Worm (Caenorhabditis elegans) whole organism, L1 larva: ENCODE data around the gene faah-3.

Experiments used
- C16A3.4 ChIP-seq: fragments of 150-350 bp; optimal IDR thresholded peaks from 2 replicates; lab custom pipeline; 2014; ENCODE audit warnings: missing biosample characterization, missing genetic modification characterization
- C34B4.2 ChIP-seq: sonication (generic microtip); optimal IDR thresholded peaks from 2 replicates; lab custom pipeline; 2017; ENCODE audit warnings: mild to moderate bottlenecking, missing genetic modification characterization, missing compliant biosample characterization
- F16B12.6 ChIP-seq: fragments of 150-350 bp; optimal IDR thresholded peaks from 2 replicates; lab custom pipeline; 2014; ENCODE audit warnings: missing biosample characterization, missing genetic modification characterization
- Y116A8C.19 ChIP-seq: sonication (generic microtip); optimal IDR thresholded peaks from 2 replicates; lab custom pipeline; 2016; ENCODE audit warnings: missing compliant biosample characterization, missing genetic modification characterization, borderline replicate concordance
- aha-1 ChIP-seq: fragments of 150-350 bp; optimal IDR thresholded peaks from 2 replicates; lab custom pipeline; 2014; ENCODE audit warnings: missing biosample characterization, missing genetic modification characterization
- ceh-63 ChIP-seq: fragments of 200-800 bp; sonication (Bioruptor generic); optimal IDR thresholded peaks from 2 replicates; lab custom pipeline; 2018; ENCODE audit warnings: mild to moderate bottlenecking, missing genetic modification characterization, missing compliant biosample characterization
- ceh-8 ChIP-seq: fragments of 200-800 bp; sonication (Bioruptor generic); optimal IDR thresholded peaks from 2 replicates; lab custom pipeline; 2018; ENCODE audit warnings: mild to moderate bottlenecking, missing genetic modification characterization, moderate library complexity, missing compliant biosample characterization
- ceh-82 ChIP-seq, 3 experiments: fragments of 150-350 bp in 1 of 3; sonication (generic microtip) in 2 of 3; optimal IDR thresholded peaks; 2 replicates each; lab custom pipeline; 2014 to 2017; ENCODE audit warnings: missing biosample characterization in 3 of 3, missing genetic modification characterization in 3 of 3
- ces-1 ChIP-seq: fragments of 150-350 bp; optimal IDR thresholded peaks from 2 replicates; lab custom pipeline; 2014; ENCODE audit warnings: missing biosample characterization, missing genetic modification reagents, missing genetic modification characterization
- dsc-1 ChIP-seq: sonication (generic microtip); optimal IDR thresholded peaks from 2 replicates; lab custom pipeline; 2016; ENCODE audit warnings: mild to moderate bottlenecking, missing genetic modification characterization, missing compliant biosample characterization
- efl-1 ChIP-seq, 4 experiments: fragments of 150-350 bp; optimal IDR thresholded peaks in 3 of 4; peaks in 1 of 4; 1 replicate in 1 of 4; 2 replicates in 3 of 4; lab custom pipeline; 2014; ENCODE audit warnings: missing biosample characterization in 2 of 4, missing genetic modification characterization in 2 of 4, missing genetic modification reagents in 2 of 4
- efl-3 ChIP-seq: fragments of 200-800 bp; sonication (Bioruptor generic); optimal IDR thresholded peaks from 2 replicates; lab custom pipeline; 2018; ENCODE audit warnings: mild to moderate bottlenecking, missing genetic modification characterization, missing compliant biosample characterization
- egl-27 ChIP-seq, 2 experiments: fragments of 150-350 bp in 1 of 2; sonication (generic microtip); optimal IDR thresholded peaks; 3 replicates each; lab custom pipeline; 2017 to 2018; ENCODE audit warnings: missing biosample characterization in 2 of 2, missing genetic modification characterization in 2 of 2, missing genetic modification reagents in 2 of 2
- elt-2 ChIP-seq: sonication (generic microtip); optimal IDR thresholded peaks from 2 replicates; lab custom pipeline; 2016; ENCODE audit warnings: missing genetic modification characterization, mild to moderate bottlenecking, inconsistent platforms, missing compliant biosample characterization, missing genetic modification reagents
- elt-3 ChIP-seq, 6 experiments: fragments of 150-350 bp in 1 of 6; sonication (generic microtip); optimal IDR thresholded peaks; 2 replicates each; lab custom pipeline; 2017 to 2018; ENCODE audit warnings: missing biosample characterization in 6 of 6, missing genetic modification characterization in 6 of 6, inconsistent platforms in 1 of 6
- ets-5 ChIP-seq: fragments of 200-800 bp; sonication (Bioruptor generic); IDR thresholded peaks from 2 replicates; pipeline ENCODE4 v1.3.6; 2022; ENCODE audit warnings: missing genetic modification characterization, missing compliant biosample characterization
- fkh-10 ChIP-seq: sonication (generic microtip); optimal IDR thresholded peaks from 2 replicates; lab custom pipeline; 2017; ENCODE audit warnings: missing biosample characterization, missing genetic modification reagents, missing genetic modification characterization
- fkh-4 ChIP-seq: sonication (generic microtip); optimal IDR thresholded peaks from 2 replicates; lab custom pipeline; 2016; ENCODE audit warnings: missing compliant biosample characterization, missing genetic modification characterization, borderline replicate concordance
- fkh-8 ChIP-seq: sonication (generic microtip); optimal IDR thresholded peaks from 2 replicates; lab custom pipeline; 2016; ENCODE audit warnings: mild to moderate bottlenecking, missing genetic modification characterization, missing compliant biosample characterization
- fos-1 ChIP-seq: fragments of 150-350 bp; optimal IDR thresholded peaks from 2 replicates; lab custom pipeline; 2014; ENCODE audit warnings: missing biosample characterization, missing genetic modification characterization
- grh-1 ChIP-seq: fragments of 200-800 bp; sonication (Bioruptor generic); IDR thresholded peaks from 2 replicates; pipeline ENCODE4 v1.3.6; 2022; ENCODE audit warnings: missing genetic modification reagents, missing genetic modification characterization, missing compliant biosample characterization
- hlh-4 ChIP-seq: sonication (generic microtip); optimal IDR thresholded peaks from 2 replicates; lab custom pipeline; 2016; ENCODE audit warnings: mild to moderate bottlenecking, missing genetic modification characterization, missing compliant biosample characterization
- jun-1 ChIP-seq: fragments of 150-350 bp; optimal IDR thresholded peaks from 2 replicates; lab custom pipeline; 2014; ENCODE audit warnings: missing biosample characterization, missing genetic modification reagents, missing genetic modification characterization
- lin-13 ChIP-seq: fragments of 150-350 bp; optimal IDR thresholded peaks from 2 replicates; lab custom pipeline; 2014; ENCODE audit warnings: missing biosample characterization, missing genetic modification reagents, missing genetic modification characterization
- lin-14 ChIP-seq: fragments of 200-800 bp; sonication (Bioruptor generic); optimal IDR thresholded peaks from 2 replicates; lab custom pipeline; 2018; ENCODE audit warnings: mild to moderate bottlenecking, missing genetic modification characterization, moderate library complexity, missing compliant biosample characterization
- lin-35 ChIP-seq, 2 experiments: fragments of 150-350 bp; optimal IDR thresholded peaks; 2 replicates each; lab custom pipeline; 2014; ENCODE audit warnings: missing biosample characterization in 2 of 2, missing genetic modification characterization in 2 of 2, missing genetic modification reagents in 2 of 2
- lir-3 ChIP-seq: sonication (generic microtip); optimal IDR thresholded peaks from 2 replicates; lab custom pipeline; 2016; ENCODE audit warnings: mild to moderate bottlenecking, missing genetic modification characterization, moderate library complexity, missing compliant biosample characterization; ENCODE audit not compliant: poor library complexity
- lsy-2 ChIP-seq, 2 experiments: fragments of 150-350 bp; optimal IDR thresholded peaks; 2 replicates each; lab custom pipeline; 2014; ENCODE audit warnings: missing biosample characterization in 2 of 2, missing genetic modification characterization in 2 of 2
- mab-9 ChIP-seq: fragments of 200-800 bp; sonication (Bioruptor generic); IDR thresholded peaks from 2 replicates; pipeline ENCODE4 v1.3.6; 2022; ENCODE audit warnings: missing genetic modification reagents, missing genetic modification characterization, missing compliant biosample characterization
- mdl-1 ChIP-seq, 2 experiments: fragments of 150-350 bp; optimal IDR thresholded peaks; 2 replicates each; lab custom pipeline; 2014 to 2017; ENCODE audit warnings: missing biosample characterization in 2 of 2, missing genetic modification characterization in 2 of 2, inconsistent platforms in 1 of 2
- mef-2 ChIP-seq: fragments of 150-350 bp; optimal IDR thresholded peaks from 2 replicates; lab custom pipeline; 2014; ENCODE audit warnings: missing biosample characterization, missing genetic modification characterization
- nhr-19 ChIP-seq: fragments of 200-800 bp; sonication (Bioruptor generic); conservative IDR thresholded peaks from 2 replicates; pipeline ENCODE4 v1.3.6; 2022; ENCODE audit warnings: missing genetic modification characterization, missing compliant biosample characterization
- nhr-237 ChIP-seq: fragments of 150-350 bp; optimal IDR thresholded peaks from 2 replicates; lab custom pipeline; 2014; ENCODE audit warnings: missing biosample characterization, missing genetic modification characterization
- nhr-77 ChIP-seq: fragments of 150-350 bp; optimal IDR thresholded peaks from 2 replicates; lab custom pipeline; 2014; ENCODE audit warnings: missing biosample characterization, missing genetic modification characterization
- nhr-84 ChIP-seq: sonication (generic microtip); optimal IDR thresholded peaks from 2 replicates; lab custom pipeline; 2017; ENCODE audit warnings: missing biosample characterization, missing genetic modification characterization
- nhr-85 ChIP-seq: sonication (generic microtip); peaks from one replicate; lab custom pipeline; 2016; ENCODE audit warnings: missing genetic modification characterization, inconsistent platforms, missing compliant biosample characterization
- nhr-90 ChIP-seq: sonication (generic microtip); optimal IDR thresholded peaks from 2 replicates; lab custom pipeline; 2016; ENCODE audit warnings: mild to moderate bottlenecking, missing genetic modification characterization, missing compliant biosample characterization; ENCODE audit not compliant: poor library complexity
- pag-3 ChIP-seq: sonication (generic microtip); optimal IDR thresholded peaks from 2 replicates; lab custom pipeline; 2017; ENCODE audit warnings: missing genetic modification characterization, mild to moderate bottlenecking, missing compliant biosample characterization, antibody characterized with exemption, borderline replicate concordance; ENCODE audit not compliant: insufficient read depth
- pqm-1 ChIP-seq: sonication (generic microtip); optimal IDR thresholded peaks from 3 replicates; lab custom pipeline; 2017; ENCODE audit warnings: missing biosample characterization, missing genetic modification characterization
- skn-1 ChIP-seq: fragments of 150-350 bp; optimal IDR thresholded peaks from 2 replicates; lab custom pipeline; 2014; ENCODE audit warnings: missing biosample characterization, missing genetic modification characterization
- snpc-4 ChIP-seq: fragments of 150-350 bp; optimal IDR thresholded peaks from 2 replicates; lab custom pipeline; 2014; ENCODE audit warnings: missing biosample characterization, missing genetic modification characterization
- sox-4 ChIP-seq: sonication (generic microtip); optimal IDR thresholded peaks from 2 replicates; lab custom pipeline; 2016; ENCODE audit warnings: missing genetic modification characterization, missing compliant biosample characterization
- sup-37 ChIP-seq: fragments of 200-800 bp; sonication (Bioruptor generic); optimal IDR thresholded peaks from 2 replicates; lab custom pipeline; 2018; ENCODE audit warnings: mild to moderate bottlenecking, missing genetic modification characterization, missing compliant biosample characterization
- swsn-7 ChIP-seq: sonication (generic microtip); optimal IDR thresholded peaks from 2 replicates; lab custom pipeline; 2016; ENCODE audit warnings: missing genetic modification characterization, missing compliant biosample characterization
- tbx-2 ChIP-seq: sonication (generic microtip); optimal IDR thresholded peaks from 2 replicates; lab custom pipeline; 2016; ENCODE audit warnings: missing genetic modification characterization, missing compliant biosample characterization
- tlp-1 ChIP-seq: fragments of 150-350 bp; optimal IDR thresholded peaks from 2 replicates; lab custom pipeline; 2014; ENCODE audit warnings: missing biosample characterization, missing genetic modification characterization
- unc-30 ChIP-seq: sonication (generic microtip); optimal IDR thresholded peaks from 2 replicates; lab custom pipeline; 2017; ENCODE audit warnings: missing biosample characterization, missing genetic modification characterization
- unc-86 ChIP-seq: sonication (generic microtip); optimal IDR thresholded peaks from 2 replicates; lab custom pipeline; 2016; ENCODE audit warnings: missing genetic modification characterization, missing compliant biosample characterization
- unc-98 ChIP-seq: fragments of 200-800 bp; sonication (Bioruptor generic); IDR thresholded peaks from 2 replicates; pipeline ENCODE4 v1.3.6; 2022; ENCODE audit warnings: missing genetic modification characterization, missing compliant biosample characterization
- vab-15 ChIP-seq: sonication (generic microtip); optimal IDR thresholded peaks from 2 replicates; lab custom pipeline; 2017; ENCODE audit warnings: missing genotype, mild to moderate bottlenecking, missing genetic modification characterization, missing compliant biosample characterization
- xbp-1 ChIP-seq: sonication (generic microtip); optimal IDR thresholded peaks from 2 replicates; lab custom pipeline; 2016; ENCODE audit warnings: missing genetic modification characterization, missing compliant biosample characterization
- zip-4 ChIP-seq: fragments of 200-800 bp; sonication (Bioruptor generic); optimal IDR thresholded peaks from 2 replicates; lab custom pipeline; 2018; ENCODE audit warnings: mild to moderate bottlenecking, missing genetic modification characterization, moderate library complexity, missing compliant biosample characterization
- ztf-4 ChIP-seq: fragments of 150-350 bp; optimal IDR thresholded peaks from 2 replicates; lab custom pipeline; 2014; ENCODE audit warnings: missing biosample characterization, missing genetic modification characterization

Gene faah-3

DNA sequence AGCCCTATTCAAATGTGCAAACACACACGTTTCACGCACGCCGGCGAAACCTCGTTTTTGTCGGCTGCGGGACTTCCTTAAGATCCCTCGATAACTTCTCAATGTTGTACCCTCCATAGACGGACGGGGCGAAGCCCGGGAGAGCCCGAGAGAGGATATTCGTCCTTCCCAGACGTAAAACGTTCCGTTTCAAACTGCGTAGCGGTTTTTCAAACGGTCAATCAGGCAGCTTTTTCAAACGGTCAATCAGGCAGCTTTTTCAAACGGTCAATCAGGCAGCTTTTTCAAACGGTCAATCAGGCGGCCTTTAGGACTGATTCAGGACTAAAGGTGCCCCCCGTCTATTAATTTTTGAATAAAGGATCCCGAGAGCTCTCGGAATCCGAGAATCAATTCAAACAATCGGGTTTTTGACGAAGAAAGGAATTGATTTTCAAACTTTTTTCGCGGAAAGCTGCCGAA is 45.8 kb upstream of the faah-3 start (continued):
- no peak for TF ChIP-seq tlp-1 (tag; lab: Kevin White, UChicago)
- peak; percentile 45 to 57 for TF ChIP-seq efl-1 (optimal IDR thresholded peaks at IDR 0.05; lab: Kevin White, UChicago)
- TF ChIP-seq efl-1 (GFP tag; optimal IDR thresholded peaks at IDR 0.05 in 1 of 2; lab: Kevin White, UChicago), result peak; percentile 28 to 94
- TF ChIP-seq unc-30 (tag; lab: Kevin White, UChicago), result no peak
- TF ChIP-seq mab-9, result no peak
- TF ChIP-seq nhr-84, result no peak
- no peak for TF ChIP-seq hlh-4 (tag; lab: Kevin White, UChicago)
- TF ChIP-seq ces-1 (GFP tag; lab: Kevin White, UChicago), result no peak
- no peak for TF ChIP-seq Y116A8C.19
- TF ChIP-seq pqm-1 (tag; lab: Kevin White, UChicago), result no peak
- no peak for TF ChIP-seq fkh-4 (tag; lab: Kevin White, UChicago)
- TF ChIP-seq swsn-7 (tag; lab: Kevin White, UChicago), result peak; percentile 31
- TF ChIP-seq ets-5 (GFP tag; lab: Robert Waterston, UW), result no peak
- TF ChIP-seq lir-3 (tag; lab: Kevin White, UChicago), result no peak
- TF ChIP-seq unc-98, result no peak
- TF ChIP-seq xbp-1, result no peak
- peak; percentile 95 for TF ChIP-seq snpc-4 (tag; lab: Kevin White, UChicago)
- no peak for TF ChIP-seq ceh-63 (GFP tag; lab: Kevin White, UChicago)
- TF ChIP-seq dsc-1 (tag; lab: Kevin White, UChicago), result no peak
- no peak for TF ChIP-seq fos-1
- TF ChIP-seq sup-37, result no peak
- TF ChIP-seq elt-3 (tag; optimal IDR thresholded peaks at IDR 0.05; lab: Kevin White, UChicago), result no peak
- TF ChIP-seq vab-15, result no peak
- TF ChIP-seq aha-1 (tag; lab: Kevin White, UChicago), result no peak
- no peak for TF ChIP-seq mef-2
- TF ChIP-seq lin-13 (GFP tag; lab: Kevin White, UChicago), result no peak
- TF ChIP-seq lin-14, result no peak
- TF ChIP-seq unc-86 (tag; lab: Kevin White, UChicago), result no peak
- no peak for TF ChIP-seq F16B12.6 (tag; lab: Kevin White, UChicago)
- TF ChIP-seq pag-3 (tag; lab: Kevin White, UChicago), result no peak
- TF ChIP-seq tbx-2 (tag; lab: Kevin White, UChicago), result no peak
- no peak for TF ChIP-seq nhr-237
- TF ChIP-seq ceh-8 (GFP tag; lab: Kevin White, UChicago), result no peak
- no peak for TF ChIP-seq egl-27 (tag; optimal IDR thresholded peaks at IDR 0.05; lab: Kevin White, UChicago)
- TF ChIP-seq elt-2, result peak; percentile 11
- TF ChIP-seq mdl-1 (tag; optimal IDR thresholded peaks at IDR 0.05; lab: Kevin White, UChicago), result no peak
- no peak for TF ChIP-seq zip-4
- peak in 1 of 2 experiments; percentile 6 for TF ChIP-seq lin-35 (GFP tag; optimal IDR thresholded peaks at IDR 0.05; lab: Kevin White, UChicago)
- no peak for TF ChIP-seq skn-1 (tag; lab: Kevin White, UChicago)
- peak; percentile 25 for TF ChIP-seq nhr-85
- no peak for TF ChIP-seq nhr-77
- peak; percentile 52 for TF ChIP-seq nhr-90 (tag; lab: Kevin White, UChicago)
- no peak for TF ChIP-seq C34B4.2
- TF ChIP-seq sox-4 (tag; lab: Kevin White, UChicago), result no peak
- TF ChIP-seq efl-3 (GFP tag; lab: Kevin White, UChicago), result no peak
- no peak for TF ChIP-seq C16A3.4
- peak in 1 of 3 experiments; percentile 31 for TF ChIP-seq ceh-82 (tag; optimal IDR thresholded peaks at IDR 0.05; lab: Kevin White, UChicago)
- TF ChIP-seq lsy-2 (tag; optimal IDR thresholded peaks at IDR 0.05; lab: Kevin White, UChicago), result no peak
- no peak for TF ChIP-seq fkh-10 (GFP tag; lab: Kevin White, UChicago)
- no peak for TF ChIP-seq fkh-8
- no peak for TF ChIP-seq grh-1 (GFP tag; lab: Robert Waterston, UW)
- no peak for TF ChIP-seq jun-1
- TF ChIP-seq ztf-4 (tag; lab: Kevin White, UChicago), result no peak
- TF ChIP-seq nhr-19 (GFP tag; lab: Robert Waterston, UW), result peak; percentile 38; the same call in 1 of the 2 replicates
